Fruit fly (Drosophila melanogaster) whole organism, embryonic: ENCODE measurements around the gene fd96Cb.

Experiments
- D ChIP-seq, 2 experiments: fragments of 200-800 bp in 1 of 2; fragments of >200 bp in 1 of 2; sonication (Bioruptor generic) in 1 of 2; optimal IDR thresholded peaks; 2 replicates in 1 of 2; 3 replicates in 1 of 2; lab custom pipeline; 2017; ENCODE audit warnings: mild to moderate bottlenecking in 1 of 2, missing biosample characterization in 1 of 2, missing genetic modification characterization in 1 of 2, missing genetic modification reagents in 1 of 2
- E2f1 ChIP-seq: fragments of 200-800 bp; sonication (Bioruptor generic); IDR thresholded peaks from 2 replicates; pipeline ENCODE4 v1.3.6; 2022; ENCODE audit warnings: missing biosample characterization, missing genetic modification characterization
- sim ChIP-seq: fragments of 200-800 bp; sonication (Bioruptor generic); IDR thresholded peaks from 2 replicates; pipeline ENCODE4 v1.3.6; 2022; ENCODE audit warnings: missing biosample characterization, missing genetic modification characterization

DNA sequence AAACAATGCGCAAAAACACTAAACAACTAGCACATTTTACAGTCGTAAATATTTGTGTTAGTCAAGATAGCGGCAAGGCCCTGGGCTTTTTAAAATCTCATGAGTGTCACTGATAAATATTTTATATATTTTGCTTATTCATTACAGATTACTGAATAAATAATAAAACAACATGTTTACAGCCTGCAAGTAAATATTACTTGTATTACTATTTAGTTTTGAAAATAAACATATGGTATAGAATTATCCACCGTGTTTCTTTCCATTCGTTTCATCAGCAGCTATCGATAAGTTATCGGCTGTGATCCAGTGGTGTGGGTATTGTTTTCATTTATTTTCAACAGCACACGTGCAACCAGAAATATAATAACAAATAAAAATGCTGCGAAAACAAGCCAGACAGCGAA lies 20.3 kb upstream of the fd96Cb start, which contains the start of the genes shams and CG11920:
- TF ChIP-seq sim (GFP tag; lab: Robert Waterston, UW) (no peak), E2f1 (GFP tag; lab: Robert Waterston, UW) (no peak), D (optimal IDR thresholded peaks at IDR 0.05; lab: Kevin White, UChicago) (no peak), D (GFP tag; optimal IDR thresholded peaks at IDR 0.05; lab: Kevin White, UChicago) (no peak)
